Worm (Caenorhabditis elegans) whole organism, early embryonic: ENCODE measurements around the gene T16H12.2.

Experiments used
- B0310.2 ChIP-seq: sonication (generic microtip); optimal IDR thresholded peaks from 2 replicates; lab custom pipeline; 2016; ENCODE audit warnings: mild to moderate bottlenecking, missing genetic modification characterization, missing compliant biosample characterization
- F13C5.2 ChIP-seq: sonication (generic microtip); optimal IDR thresholded peaks from 2 replicates; lab custom pipeline; 2017; ENCODE audit warnings: mild to moderate bottlenecking, missing genetic modification characterization, inconsistent platforms, missing compliant biosample characterization
- aly-1 ChIP-seq: sonication (generic microtip); optimal IDR thresholded peaks from 2 replicates; lab custom pipeline; 2016; ENCODE audit warnings: missing genetic modification characterization, missing compliant biosample characterization
- ama-1 ChIP-seq: fragments of 150-350 bp; optimal IDR thresholded peaks from 2 replicates; lab custom pipeline; 2014
- ceh-13 ChIP-seq: fragments of 200-800 bp; sonication (Bioruptor generic); optimal IDR thresholded peaks from 2 replicates; lab custom pipeline; 2018; ENCODE audit warnings: mild to moderate bottlenecking, missing genetic modification characterization, missing compliant biosample characterization
- ceh-36 ChIP-seq: sonication (generic microtip); optimal IDR thresholded peaks from 2 replicates; lab custom pipeline; 2016; ENCODE audit warnings: missing genetic modification characterization, inconsistent platforms, missing compliant biosample characterization
- ets-7 ChIP-seq: sonication (generic microtip); optimal IDR thresholded peaks from 2 replicates; lab custom pipeline; 2016; ENCODE audit warnings: missing genotype, missing genetic modification characterization, missing compliant biosample characterization
- flt-1 ChIP-seq: fragments of 200-800 bp; sonication (Bioruptor generic); IDR thresholded peaks from 2 replicates; pipeline ENCODE4 v1.3.6; 2022; ENCODE audit warnings: missing genetic modification characterization, missing compliant biosample characterization
- hmbx-1 ChIP-seq: sonication (generic microtip); optimal IDR thresholded peaks from 2 replicates; lab custom pipeline; 2016; ENCODE audit warnings: mild to moderate bottlenecking, missing genetic modification characterization, missing compliant biosample characterization
- hmg-4 ChIP-seq: fragments of 200-800 bp; sonication (Bioruptor generic); optimal IDR thresholded peaks from 2 replicates; lab custom pipeline; 2018; ENCODE audit warnings: mild to moderate bottlenecking, missing genetic modification characterization, missing compliant biosample characterization
- hnd-1 ChIP-seq: sonication (generic microtip); optimal IDR thresholded peaks from 2 replicates; lab custom pipeline; 2016; ENCODE audit warnings: missing genetic modification characterization, missing compliant biosample characterization
- pes-1 ChIP-seq: fragments of 200-800 bp; sonication (Bioruptor generic); IDR thresholded peaks from 2 replicates; pipeline ENCODE4 v1.3.6; 2022; ENCODE audit warnings: missing genetic modification reagents, missing genetic modification characterization, missing compliant biosample characterization
- scrt-1 ChIP-seq: fragments of 200-800 bp; sonication (Bioruptor generic); IDR thresholded peaks from 2 replicates; pipeline ENCODE4 v1.3.6; 2022; ENCODE audit warnings: missing genetic modification characterization, missing compliant biosample characterization
- sea-1 ChIP-seq: fragments of 200-800 bp; sonication (Bioruptor generic); conservative IDR thresholded peaks from 2 replicates; pipeline ENCODE4 v1.3.6; 2022; ENCODE audit warnings: missing genetic modification characterization, missing compliant biosample characterization
- tbx-11 ChIP-seq: fragments of 200-800 bp; sonication (Bioruptor generic); IDR thresholded peaks from 2 replicates; pipeline ENCODE4 v1.3.6; 2022; ENCODE audit warnings: missing genetic modification characterization, missing compliant biosample characterization
- tbx-37 ChIP-seq: fragments of 200-800 bp; sonication (Bioruptor generic); conservative IDR thresholded peaks from 2 replicates; pipeline ENCODE4 v1.3.6; 2022; ENCODE audit warnings: missing genetic modification reagents, missing genetic modification characterization, missing compliant biosample characterization
- tra-4 ChIP-seq: sonication (generic microtip); optimal IDR thresholded peaks from 2 replicates; lab custom pipeline; 2017; ENCODE audit warnings: missing genetic modification characterization, missing compliant biosample characterization

The T16H12.2 gene

DNA sequence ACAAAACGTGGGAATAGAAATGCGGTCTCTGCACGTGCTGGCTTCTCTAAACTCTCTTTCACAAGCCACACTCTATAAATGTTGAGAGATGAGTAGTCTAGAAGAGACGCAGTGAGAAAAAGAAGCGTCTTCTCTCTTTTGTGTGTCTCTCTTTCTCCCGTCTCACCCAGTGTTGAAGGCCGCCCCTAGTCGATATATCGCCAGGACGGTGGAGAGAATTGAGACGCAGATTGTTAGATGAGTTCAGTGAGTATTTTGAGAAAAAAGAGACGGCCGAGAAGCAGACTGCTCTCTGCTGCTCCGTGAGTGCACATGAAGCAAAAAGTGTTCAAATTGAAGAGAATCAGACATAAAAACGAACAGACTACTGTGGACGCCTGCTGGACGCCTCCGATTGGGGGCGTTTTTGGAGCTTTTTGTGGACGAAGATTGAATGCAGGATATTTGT, 10.5 kb downstream of the T16H12.2 start:
- no peak for TF ChIP-seq sea-1
- peak; percentile 57 for TF ChIP-seq hmg-4 (GFP tag; lab: Kevin White, UChicago)
- TF ChIP-seq scrt-1 (GFP tag; lab: Robert Waterston, UW), result no peak
- TF ChIP-seq pes-1 (GFP tag; lab: Robert Waterston, UW), result no peak
- no peak for TF ChIP-seq ama-1 (lab: Kevin White, UChicago)

DNA sequence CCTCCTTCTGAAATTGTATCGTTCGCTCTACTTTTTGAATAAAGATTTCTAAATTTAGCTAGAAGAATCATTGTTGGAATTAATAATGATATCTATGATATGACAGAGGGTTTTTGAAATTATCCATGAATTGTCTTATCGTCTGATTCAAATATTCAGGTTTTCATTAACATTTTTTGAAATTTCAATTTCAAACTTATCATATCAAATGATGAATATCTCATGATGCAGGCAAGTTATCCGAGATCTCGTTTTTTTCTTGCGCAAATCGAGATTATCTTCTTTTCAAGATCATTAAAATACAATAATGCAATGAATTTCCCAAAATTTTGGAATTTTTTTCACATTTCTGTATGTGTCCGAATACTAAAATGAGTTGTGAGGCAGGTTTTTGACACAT, 11.9 kb downstream of the T16H12.2 start, which contains the start of gene spop-1:
TSS of gene spop-1 (minus strand) at position 101 of the 400 bp plus-strand sequence.
- TF ChIP-seq hmbx-1 (no peak), tra-4 (tag; lab: Kevin White, UChicago) (no peak), flt-1 (GFP tag; lab: Robert Waterston, UW) (no peak), sea-1 (no peak), ama-1 (lab: Kevin White, UChicago) (no peak), ets-7 (tag; lab: Kevin White, UChicago) (no peak), pes-1 (GFP tag; lab: Robert Waterston, UW) (no peak), ceh-13 (GFP tag; lab: Kevin White, UChicago) (no peak)

DNA sequence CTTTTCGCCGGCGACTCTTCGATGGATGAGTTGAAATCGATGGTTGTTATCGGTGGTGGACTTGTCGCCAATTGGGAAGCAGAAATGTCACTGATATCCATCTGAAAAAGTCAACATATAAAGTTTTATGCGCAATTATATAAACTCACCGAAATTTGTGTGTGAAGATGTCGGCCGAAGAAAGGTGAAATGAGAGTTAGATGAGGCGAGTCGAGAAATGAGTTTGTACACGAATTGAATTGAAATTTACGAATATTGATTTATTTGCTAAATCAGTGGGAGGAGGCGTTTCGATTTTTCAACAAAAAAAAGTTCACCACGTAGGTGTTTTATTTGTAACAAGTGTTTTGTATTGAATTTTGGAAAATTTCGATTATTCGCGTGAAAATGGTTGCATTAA, 15.3 kb downstream of the T16H12.2 start, which contains the start of gene kel-10:
TSS of gene kel-10 (minus strand) at position 101 of the 400 bp plus-strand sequence.
- no peak for TF ChIP-seq B0310.2 (tag; lab: Kevin White, UChicago)
- no peak for TF ChIP-seq tbx-11 (GFP tag; lab: Robert Waterston, UW)
- TF ChIP-seq ama-1 (lab: Kevin White, UChicago), result no peak
- no peak for TF ChIP-seq ceh-13 (GFP tag; lab: Kevin White, UChicago)
- TF ChIP-seq pes-1 (GFP tag; lab: Robert Waterston, UW), result no peak
- no peak for TF ChIP-seq tbx-37 (GFP tag; lab: Robert Waterston, UW)

DNA sequence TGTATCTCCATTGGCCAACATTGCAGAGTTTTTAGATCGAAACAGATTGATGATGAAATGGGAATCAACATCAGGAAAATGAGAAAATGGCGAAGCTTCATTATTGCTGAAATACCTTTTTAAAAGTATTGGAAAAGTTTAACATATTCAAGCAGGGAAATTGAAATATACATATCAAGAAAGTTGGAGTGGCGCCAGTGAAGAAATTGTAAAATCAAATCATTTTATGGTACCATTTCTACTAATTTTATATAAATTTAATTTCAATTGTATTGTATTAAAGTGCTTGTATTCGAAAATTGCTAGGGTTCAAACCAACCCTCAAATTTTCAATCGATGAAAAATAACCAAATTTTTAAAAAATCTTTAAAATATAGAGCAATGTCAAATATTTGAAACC, 20.3 kb downstream of the T16H12.2 start, which contains the start of gene srt-55:
TSS of gene srt-55 (minus strand) at position 101 of the 400 bp plus-strand sequence.
- TF ChIP-seq tbx-11 (GFP tag; lab: Robert Waterston, UW) (no peak), hnd-1 (tag; lab: Kevin White, UChicago) (no peak), F13C5.2 (tag; lab: Kevin White, UChicago) (no peak), scrt-1 (GFP tag; lab: Robert Waterston, UW) (no peak), sea-1 (no peak), ceh-36 (tag; lab: Kevin White, UChicago) (no peak), ets-7 (tag; lab: Kevin White, UChicago) (no peak), hmg-4 (GFP tag; lab: Kevin White, UChicago) (no peak), tra-4 (tag; lab: Kevin White, UChicago) (no peak), flt-1 (GFP tag; lab: Robert Waterston, UW) (no peak), B0310.2 (tag; lab: Kevin White, UChicago) (no peak), tbx-37 (GFP tag; lab: Robert Waterston, UW) (no peak), aly-1 (no peak), ama-1 (lab: Kevin White, UChicago) (no peak), ceh-13 (GFP tag; lab: Kevin White, UChicago) (no peak), pes-1 (GFP tag; lab: Robert Waterston, UW) (no peak)

DNA sequence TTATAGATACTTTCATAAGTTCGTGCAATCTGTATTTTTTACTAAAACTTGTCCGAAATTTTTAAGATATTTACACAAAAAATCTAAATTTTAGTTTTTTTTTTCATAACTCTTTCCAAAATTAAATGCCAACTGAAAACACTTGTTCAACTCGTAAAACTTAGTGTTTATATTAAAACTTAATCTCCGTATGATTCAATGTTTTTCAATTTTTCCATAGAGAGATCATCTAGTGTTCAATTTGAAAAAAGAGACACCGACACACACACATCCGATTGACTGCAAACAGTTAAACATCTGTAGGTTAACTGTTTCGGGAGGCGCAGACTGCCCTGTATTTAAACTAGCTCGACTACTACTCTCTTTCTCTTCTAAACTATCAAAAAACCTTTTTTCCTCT, 22.9 kb downstream of the T16H12.2 start, which contains the start of gene T16H12.9:
TSS of gene T16H12.9 (plus strand) at position 301 of the 400 bp plus-strand sequence.
- TF ChIP-seq ets-7 (tag; lab: Kevin White, UChicago), result no peak
- TF ChIP-seq hmg-4 (GFP tag; lab: Kevin White, UChicago), result no peak
- TF ChIP-seq hnd-1 (tag; lab: Kevin White, UChicago), result no peak
- TF ChIP-seq B0310.2 (tag; lab: Kevin White, UChicago), result no peak

DNA sequence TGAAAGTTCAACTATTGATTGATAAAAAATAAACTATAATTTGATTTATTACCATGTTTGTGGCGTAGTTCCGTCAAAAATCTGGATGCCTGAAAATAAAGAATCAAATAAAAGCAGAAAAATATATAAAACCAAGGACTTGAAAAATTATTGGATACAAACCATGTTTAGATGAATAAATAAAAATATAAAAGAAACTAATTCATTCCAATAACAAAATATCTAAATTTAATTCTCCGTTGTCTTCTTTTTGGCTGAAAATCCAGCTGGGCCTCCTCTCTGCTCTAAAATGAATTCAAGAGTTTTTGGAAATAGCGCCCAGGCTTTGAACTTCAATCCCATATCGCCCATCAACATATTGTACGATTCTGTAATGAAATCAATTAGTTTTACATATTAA, 26.9 kb downstream of the T16H12.2 start, which contains the start of gene vps-29:
TSS of gene vps-29 (minus strand) at position 101 of the 400 bp plus-strand sequence.
- TF ChIP-seq hmbx-1 (no peak), pes-1 (GFP tag; lab: Robert Waterston, UW) (no peak), ceh-36 (tag; lab: Kevin White, UChicago) (no peak), hmg-4 (GFP tag; lab: Kevin White, UChicago) (no peak), F13C5.2 (tag; lab: Kevin White, UChicago) (no peak), hnd-1 (tag; lab: Kevin White, UChicago) (no peak), tbx-11 (GFP tag; lab: Robert Waterston, UW) (no peak), ama-1 (lab: Kevin White, UChicago) (no peak), scrt-1 (GFP tag; lab: Robert Waterston, UW) (no peak), tbx-37 (GFP tag; lab: Robert Waterston, UW) (no peak), B0310.2 (tag; lab: Kevin White, UChicago) (no peak), sea-1 (no peak), flt-1 (GFP tag; lab: Robert Waterston, UW) (no peak)

DNA sequence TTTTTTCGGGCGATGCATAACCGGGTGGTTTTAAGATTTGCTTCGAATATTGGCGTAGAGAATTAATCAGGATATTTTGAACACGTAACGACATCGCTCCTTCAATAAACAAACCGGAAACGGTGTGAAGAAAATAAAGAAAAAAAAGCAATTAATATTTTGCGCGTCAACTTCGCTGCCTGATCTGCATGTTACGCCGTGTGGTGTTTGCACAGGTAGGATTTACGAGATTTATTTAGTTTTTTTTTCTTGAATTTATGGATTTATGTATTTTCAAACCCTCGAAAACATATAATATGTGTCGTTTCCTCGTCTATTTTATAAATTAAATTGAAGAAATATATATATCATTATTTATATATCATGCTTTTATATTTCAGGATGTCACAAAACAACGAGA, 28.6 kb downstream of the T16H12.2 start, which contains the start of the genes ZK1128.1 and mett-10:
TSS of gene ZK1128.1 (minus strand) at position 99 of the 400 bp plus-strand sequence.
TSS of gene mett-10 (plus strand) at position 375 of the 400 bp plus-strand sequence.
- TF ChIP-seq aly-1 (no peak), ceh-36 (tag; lab: Kevin White, UChicago) (no peak), tra-4 (tag; lab: Kevin White, UChicago) (no peak), ets-7 (tag; lab: Kevin White, UChicago) (no peak), ama-1 (lab: Kevin White, UChicago) (no peak), hmg-4 (GFP tag; lab: Kevin White, UChicago) (no peak)

DNA sequence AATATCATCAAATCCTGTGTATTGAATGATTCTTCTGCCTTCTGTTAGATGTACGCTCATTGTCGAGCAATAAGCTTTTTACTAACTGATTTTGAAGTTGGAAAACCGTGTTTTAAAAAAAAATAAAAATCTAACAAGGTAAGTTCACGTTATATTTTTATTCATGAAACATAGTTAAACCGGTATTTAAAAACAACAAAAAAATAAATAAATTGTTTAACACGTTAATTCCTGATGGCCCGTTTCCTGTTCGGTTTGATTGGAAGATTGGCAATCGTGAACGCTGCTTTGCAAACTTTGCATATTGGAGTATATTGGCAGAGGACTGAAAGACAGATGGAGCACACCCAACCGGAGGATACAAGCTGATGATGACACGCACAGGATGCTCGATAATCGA, 32.7 kb downstream of the T16H12.2 start, which contains the start of gene ZK1128.3:
TSS of gene ZK1128.3 (minus strand) at position 101 of the 400 bp plus-strand sequence.
- TF ChIP-seq ets-7 (tag; lab: Kevin White, UChicago), result no peak
- TF ChIP-seq pes-1 (GFP tag; lab: Robert Waterston, UW), result no peak
- no peak for TF ChIP-seq F13C5.2 (tag; lab: Kevin White, UChicago)
- TF ChIP-seq tbx-37 (GFP tag; lab: Robert Waterston, UW), result no peak
- TF ChIP-seq ama-1 (lab: Kevin White, UChicago), result no peak
- TF ChIP-seq aly-1, result no peak
- no peak for TF ChIP-seq tra-4 (tag; lab: Kevin White, UChicago)
- TF ChIP-seq scrt-1 (GFP tag; lab: Robert Waterston, UW), result no peak
- TF ChIP-seq sea-1, result no peak
- TF ChIP-seq ceh-36 (tag; lab: Kevin White, UChicago), result no peak
- no peak for TF ChIP-seq flt-1 (GFP tag; lab: Robert Waterston, UW)
- no peak for TF ChIP-seq hmg-4 (GFP tag; lab: Kevin White, UChicago)
- no peak for TF ChIP-seq hnd-1 (tag; lab: Kevin White, UChicago)
- TF ChIP-seq ceh-13 (GFP tag; lab: Kevin White, UChicago), result no peak
- no peak for TF ChIP-seq B0310.2 (tag; lab: Kevin White, UChicago)
- TF ChIP-seq tbx-11 (GFP tag; lab: Robert Waterston, UW), result no peak
- TF ChIP-seq hmbx-1, result no peak
